Worm (Caenorhabditis elegans) whole organism, early embryonic: ENCODE measurements around the gene sru-30.

Experiments used
- B0310.2 ChIP-seq: sonication (generic microtip); optimal IDR thresholded peaks from 2 replicates; lab custom pipeline; 2016; ENCODE audit warnings: mild to moderate bottlenecking, missing genetic modification characterization, missing compliant biosample characterization
- F13C5.2 ChIP-seq: sonication (generic microtip); optimal IDR thresholded peaks from 2 replicates; lab custom pipeline; 2017; ENCODE audit warnings: mild to moderate bottlenecking, missing genetic modification characterization, inconsistent platforms, missing compliant biosample characterization
- aly-1 ChIP-seq: sonication (generic microtip); optimal IDR thresholded peaks from 2 replicates; lab custom pipeline; 2016; ENCODE audit warnings: missing genetic modification characterization, missing compliant biosample characterization
- ama-1 ChIP-seq: fragments of 150-350 bp; optimal IDR thresholded peaks from 2 replicates; lab custom pipeline; 2014
- ceh-13 ChIP-seq: fragments of 200-800 bp; sonication (Bioruptor generic); optimal IDR thresholded peaks from 2 replicates; lab custom pipeline; 2018; ENCODE audit warnings: mild to moderate bottlenecking, missing genetic modification characterization, missing compliant biosample characterization
- ceh-36 ChIP-seq: sonication (generic microtip); optimal IDR thresholded peaks from 2 replicates; lab custom pipeline; 2016; ENCODE audit warnings: missing genetic modification characterization, inconsistent platforms, missing compliant biosample characterization
- ets-7 ChIP-seq: sonication (generic microtip); optimal IDR thresholded peaks from 2 replicates; lab custom pipeline; 2016; ENCODE audit warnings: missing genotype, missing genetic modification characterization, missing compliant biosample characterization
- flt-1 ChIP-seq: fragments of 200-800 bp; sonication (Bioruptor generic); IDR thresholded peaks from 2 replicates; pipeline ENCODE4 v1.3.6; 2022; ENCODE audit warnings: missing genetic modification characterization, missing compliant biosample characterization
- hmbx-1 ChIP-seq: sonication (generic microtip); optimal IDR thresholded peaks from 2 replicates; lab custom pipeline; 2016; ENCODE audit warnings: mild to moderate bottlenecking, missing genetic modification characterization, missing compliant biosample characterization
- hmg-4 ChIP-seq: fragments of 200-800 bp; sonication (Bioruptor generic); optimal IDR thresholded peaks from 2 replicates; lab custom pipeline; 2018; ENCODE audit warnings: mild to moderate bottlenecking, missing genetic modification characterization, missing compliant biosample characterization
- hnd-1 ChIP-seq: sonication (generic microtip); optimal IDR thresholded peaks from 2 replicates; lab custom pipeline; 2016; ENCODE audit warnings: missing genetic modification characterization, missing compliant biosample characterization
- pes-1 ChIP-seq: fragments of 200-800 bp; sonication (Bioruptor generic); IDR thresholded peaks from 2 replicates; pipeline ENCODE4 v1.3.6; 2022; ENCODE audit warnings: missing genetic modification reagents, missing genetic modification characterization, missing compliant biosample characterization
- scrt-1 ChIP-seq: fragments of 200-800 bp; sonication (Bioruptor generic); IDR thresholded peaks from 2 replicates; pipeline ENCODE4 v1.3.6; 2022; ENCODE audit warnings: missing genetic modification characterization, missing compliant biosample characterization
- sea-1 ChIP-seq: fragments of 200-800 bp; sonication (Bioruptor generic); conservative IDR thresholded peaks from 2 replicates; pipeline ENCODE4 v1.3.6; 2022; ENCODE audit warnings: missing genetic modification characterization, missing compliant biosample characterization
- tbx-11 ChIP-seq: fragments of 200-800 bp; sonication (Bioruptor generic); IDR thresholded peaks from 2 replicates; pipeline ENCODE4 v1.3.6; 2022; ENCODE audit warnings: missing genetic modification characterization, missing compliant biosample characterization
- tbx-37 ChIP-seq: fragments of 200-800 bp; sonication (Bioruptor generic); conservative IDR thresholded peaks from 2 replicates; pipeline ENCODE4 v1.3.6; 2022; ENCODE audit warnings: missing genetic modification reagents, missing genetic modification characterization, missing compliant biosample characterization
- tra-4 ChIP-seq: sonication (generic microtip); optimal IDR thresholded peaks from 2 replicates; lab custom pipeline; 2017; ENCODE audit warnings: missing genetic modification characterization, missing compliant biosample characterization

Gene sru-30

ce11 chrV:9791332-9791731, 22.3 kb upstream of the sru-30 start, which contains the start of gene lipl-2:
Gene lipl-2 (plus strand): TSS chrV:9791567.
- TF ChIP-seq tbx-11 (GFP tag; lab: Robert Waterston, UW) (no peak), B0310.2 (tag; lab: Kevin White, UChicago) (no peak), hmg-4 (GFP tag; lab: Kevin White, UChicago) (no peak), ceh-36 (no peak), hnd-1 (tag; lab: Kevin White, UChicago) (no peak), flt-1 (GFP tag; lab: Robert Waterston, UW) (no peak), hmbx-1 (no peak), ama-1 (lab: Kevin White, UChicago) (no peak), pes-1 (GFP tag; lab: Robert Waterston, UW) (no peak), F13C5.2 (no peak), aly-1 (tag; lab: Kevin White, UChicago) (no peak), scrt-1 (GFP tag; lab: Robert Waterston, UW) (no peak), sea-1 (GFP tag; lab: Robert Waterston, UW) (no peak), ets-7 (tag; lab: Kevin White, UChicago) (no peak), ceh-13 (no peak), tbx-37 (no peak), tra-4 (tag; lab: Kevin White, UChicago) (no peak)

- TF ChIP-seq scrt-1 (GFP tag; lab: Robert Waterston, UW) (no peak), tbx-37 (no peak), B0310.2 (tag; lab: Kevin White, UChicago) (no peak), hmbx-1 (no peak), ets-7 (tag; lab: Kevin White, UChicago) (no peak), flt-1 (GFP tag; lab: Robert Waterston, UW) (no peak), pes-1 (GFP tag; lab: Robert Waterston, UW) (no peak), ceh-36 (no peak), sea-1 (GFP tag; lab: Robert Waterston, UW) (no peak), hmg-4 (GFP tag; lab: Kevin White, UChicago) (no peak), tbx-11 (GFP tag; lab: Robert Waterston, UW) (no peak), ama-1 (lab: Kevin White, UChicago) (no peak), F13C5.2 (no peak), hnd-1 (tag; lab: Kevin White, UChicago) (no peak), tra-4 (tag; lab: Kevin White, UChicago) (no peak)
These were observed 18.6 kb upstream of the sru-30 start for ce11 chrV:9794997-9795396.

ce11 chrV:9796002-9796401, 17.6 kb upstream of the sru-30 start:
- no peak for TF ChIP-seq aly-1 (tag; lab: Kevin White, UChicago)
- TF ChIP-seq scrt-1 (GFP tag; lab: Robert Waterston, UW), result no peak
- no peak for TF ChIP-seq ets-7 (tag; lab: Kevin White, UChicago)
- no peak for TF ChIP-seq flt-1 (GFP tag; lab: Robert Waterston, UW)
- no peak for TF ChIP-seq hmg-4 (GFP tag; lab: Kevin White, UChicago)
- no peak for TF ChIP-seq F13C5.2
- no peak for TF ChIP-seq sea-1 (GFP tag; lab: Robert Waterston, UW)
- TF ChIP-seq tbx-37, result no peak
- TF ChIP-seq tbx-11 (GFP tag; lab: Robert Waterston, UW), result no peak
- TF ChIP-seq hmbx-1, result no peak
- no peak for TF ChIP-seq ama-1 (lab: Kevin White, UChicago)
- no peak for TF ChIP-seq ceh-13
- TF ChIP-seq ceh-36, result no peak
- TF ChIP-seq tra-4 (tag; lab: Kevin White, UChicago), result no peak
- no peak for TF ChIP-seq hnd-1 (tag; lab: Kevin White, UChicago)
- no peak for TF ChIP-seq pes-1 (GFP tag; lab: Robert Waterston, UW)

ce11 chrV:9796562-9796961, 17.1 kb upstream of the sru-30 start, which contains the start of gene F46B6.9:
Gene F46B6.9 (plus strand): TSS chrV:9796862.
- TF ChIP-seq tbx-11 (GFP tag; lab: Robert Waterston, UW) (no peak), F13C5.2 (no peak), hmbx-1 (no peak), B0310.2 (tag; lab: Kevin White, UChicago) (no peak), sea-1 (GFP tag; lab: Robert Waterston, UW) (no peak), scrt-1 (GFP tag; lab: Robert Waterston, UW) (no peak)

- TF ChIP-seq hmg-4 (GFP tag; lab: Kevin White, UChicago) (no peak), sea-1 (GFP tag; lab: Robert Waterston, UW) (no peak)
These were observed 15.4 kb upstream of the sru-30 start for ce11 chrV:9798212-9798611.

ce11 chrV:9799076-9799475, 14.6 kb upstream of the sru-30 start, which contains the start of gene F46B6.13:
Gene F46B6.13 (minus strand): TSS chrV:9799176.
- no peak for TF ChIP-seq pes-1 (GFP tag; lab: Robert Waterston, UW)

- no peak for TF ChIP-seq scrt-1 (GFP tag; lab: Robert Waterston, UW)
These were observed 11.7 kb upstream of the sru-30 start, which contains the start of gene F46B6.10 for ce11 chrV:9801965-9802364. Gene F46B6.10 (minus strand): TSS chrV:9802065.

- TF ChIP-seq tbx-11 (GFP tag; lab: Robert Waterston, UW) (no peak), tra-4 (tag; lab: Kevin White, UChicago) (no peak), aly-1 (tag; lab: Kevin White, UChicago) (no peak), B0310.2 (tag; lab: Kevin White, UChicago) (no peak), ets-7 (tag; lab: Kevin White, UChicago) (no peak), sea-1 (GFP tag; lab: Robert Waterston, UW) (no peak), hmg-4 (GFP tag; lab: Kevin White, UChicago) (no peak), ama-1 (lab: Kevin White, UChicago) (no peak), hnd-1 (tag; lab: Kevin White, UChicago) (no peak), ceh-13 (no peak), F13C5.2 (no peak), hmbx-1 (no peak), pes-1 (GFP tag; lab: Robert Waterston, UW) (no peak), flt-1 (GFP tag; lab: Robert Waterston, UW) (no peak)
These were observed 10.5 kb upstream of the sru-30 start, which contains the start of gene sru-39 for ce11 chrV:9803176-9803575. Gene sru-39 (plus strand): TSS chrV:9803476.
